Fruit fly (Drosophila melanogaster) whole organism, embryonic: Measurements from ENCODE around the gene Hsp110.

Experiments
- Bdp1 ChIP-seq: fragments of 200-800 bp; sonication (Bioruptor generic); optimal IDR thresholded peaks from 3 replicates; lab custom pipeline; 2016; ENCODE audit warnings: missing biosample characterization, missing genetic modification characterization
- CG10321 ChIP-seq: fragments of 200-800 bp; sonication (Bioruptor generic); IDR thresholded peaks from 2 replicates; pipeline ENCODE4 v1.3.6; 2022; ENCODE audit warnings: missing biosample characterization, missing genetic modification characterization
- CG10366 ChIP-seq: fragments of 200-800 bp; sonication (Bioruptor generic); IDR thresholded peaks from 2 replicates; pipeline ENCODE4 v1.3.6; 2022; ENCODE audit warnings: missing biosample characterization, missing genetic modification characterization
- CG11504 ChIP-seq: fragments of 200-800 bp; sonication (Bioruptor generic); optimal IDR thresholded peaks from 3 replicates; lab custom pipeline; 2019; ENCODE audit warnings: missing biosample characterization, mild to moderate bottlenecking, missing genetic modification characterization, moderate library complexity
- CG11695 ChIP-seq: fragments of 200-800 bp; sonication (Bioruptor generic); IDR thresholded peaks from 3 replicates; pipeline ENCODE4 v1.3.6; 2022; ENCODE audit warnings: missing biosample characterization, missing genetic modification characterization
- CG11723 ChIP-seq: fragments of 200-800 bp; sonication (Bioruptor generic); optimal IDR thresholded peaks from 2 replicates; lab custom pipeline; 2017; ENCODE audit warnings: missing biosample characterization, mild to moderate bottlenecking, missing genetic modification characterization
- CG12942 ChIP-seq: fragments of 200-800 bp; sonication (Bioruptor generic); optimal IDR thresholded peaks from 3 replicates; lab custom pipeline; 2016; ENCODE audit warnings: missing biosample characterization, missing genetic modification characterization
- CG14014 ChIP-seq: fragments of 200-800 bp; sonication (Bioruptor generic); IDR thresholded peaks from 2 replicates; pipeline ENCODE4 v1.3.6; 2022; ENCODE audit warnings: missing biosample characterization, missing genetic modification characterization
- CG14441 ChIP-seq: fragments of 200-800 bp; sonication (Bioruptor generic); IDR thresholded peaks from 2 replicates; pipeline ENCODE4 v1.3.6; 2022; ENCODE audit warnings: missing biosample characterization, missing genetic modification characterization
- CG15073 ChIP-seq: fragments of 200-800 bp; sonication (Bioruptor generic); optimal IDR thresholded peaks from 2 replicates; lab custom pipeline; 2016; ENCODE audit warnings: missing biosample characterization, missing genetic modification characterization
- CG15696 ChIP-seq: fragments of 200-800 bp; sonication (Bioruptor generic); optimal IDR thresholded peaks from 2 replicates; lab custom pipeline; 2019; ENCODE audit warnings: missing biosample characterization, mild to moderate bottlenecking, missing genetic modification characterization, moderate library complexity
- CG17186 ChIP-seq: fragments of 200-800 bp; sonication (Bioruptor generic); optimal IDR thresholded peaks from 3 replicates; lab custom pipeline; 2017; ENCODE audit warnings: missing biosample characterization, missing genetic modification reagents, missing genetic modification characterization
- CG17829 ChIP-seq: fragments of 200-800 bp; optimal IDR thresholded peaks from 2 replicates; lab custom pipeline; 2019; ENCODE audit warnings: missing biosample characterization, mild to moderate bottlenecking, missing genetic modification characterization, moderate library complexity
- CG18619 ChIP-seq: fragments of 200-800 bp; sonication (Bioruptor generic); optimal IDR thresholded peaks from 3 replicates; lab custom pipeline; 2017; ENCODE audit warnings: missing biosample characterization, mild to moderate bottlenecking, missing genetic modification characterization
- CG32532 ChIP-seq: fragments of 200-800 bp; sonication (Bioruptor generic); IDR thresholded peaks from 2 replicates; pipeline ENCODE4 v1.3.6; 2022; ENCODE audit warnings: missing biosample characterization, missing genetic modification characterization
- CG4617 ChIP-seq: fragments of 200-800 bp; sonication (Bioruptor generic); optimal IDR thresholded peaks from 3 replicates; lab custom pipeline; 2016; ENCODE audit warnings: missing biosample characterization, missing genetic modification characterization, borderline replicate concordance
- CG7745 ChIP-seq: fragments of 200-800 bp; sonication (Bioruptor generic); optimal IDR thresholded peaks from 2 replicates; lab custom pipeline; 2018; ENCODE audit warnings: missing biosample characterization, mild to moderate bottlenecking, missing genetic modification characterization, moderate library complexity
- CG7786 ChIP-seq: fragments of 200-800 bp; sonication (Bioruptor generic); optimal IDR thresholded peaks from 2 replicates; lab custom pipeline; 2016; ENCODE audit warnings: missing biosample characterization, missing genetic modification characterization
- CG7987 ChIP-seq: fragments of 200-800 bp; sonication (Bioruptor generic); optimal IDR thresholded peaks from 2 replicates; lab custom pipeline; 2018; ENCODE audit warnings: missing biosample characterization, mild to moderate bottlenecking, missing genetic modification characterization, moderate library complexity
- CG8290 ChIP-seq, 3 experiments: fragments of 200-800 bp; sonication (Bioruptor generic); optimal IDR thresholded peaks; 2 replicates each; lab custom pipeline; 2016 to 2019; ENCODE audit warnings: missing biosample characterization in 3 of 3, missing genetic modification characterization in 3 of 3, mild to moderate bottlenecking in 2 of 3, moderate library complexity in 1 of 3
- CG8765 ChIP-seq: fragments of 200-800 bp; sonication (Bioruptor generic); IDR thresholded peaks from 2 replicates; pipeline ENCODE4 v1.3.6; 2022; ENCODE audit warnings: missing biosample characterization, missing genetic modification characterization
- CG8944 ChIP-seq: fragments of 200-800 bp; sonication (Bioruptor generic); optimal IDR thresholded peaks from 3 replicates; lab custom pipeline; 2016; ENCODE audit warnings: missing biosample characterization, missing genetic modification characterization
- D19A ChIP-seq: fragments of 200-800 bp; optimal IDR thresholded peaks from 3 replicates; lab custom pipeline; 2019; ENCODE audit warnings: missing biosample characterization, mild to moderate bottlenecking, missing genetic modification characterization, moderate library complexity
- Dbx ChIP-seq: fragments of 200-800 bp; sonication (Bioruptor generic); IDR thresholded peaks from 3 replicates; pipeline ENCODE4 v1.3.6; 2022; ENCODE audit warnings: missing biosample characterization, missing genetic modification characterization
- Dp ChIP-seq: fragments of 200-800 bp; sonication (Bioruptor generic); optimal IDR thresholded peaks from 2 replicates; lab custom pipeline; 2018; ENCODE audit warnings: missing biosample characterization, mild to moderate bottlenecking, missing genetic modification characterization, moderate library complexity
- Elba2 ChIP-seq: fragments of 200-800 bp; sonication (Bioruptor generic); optimal IDR thresholded peaks from 3 replicates; lab custom pipeline; 2016; ENCODE audit warnings: missing biosample characterization, missing genetic modification characterization
- HLH54F ChIP-seq: fragments of 200-800 bp; sonication (Bioruptor generic); optimal IDR thresholded peaks from 3 replicates; lab custom pipeline; 2016; ENCODE audit warnings: missing biosample characterization, missing genetic modification characterization
- NC2α ChIP-seq: fragments of 200-800 bp; sonication (Bioruptor generic); optimal IDR thresholded peaks from 2 replicates; lab custom pipeline; 2016; ENCODE audit warnings: missing biosample characterization, missing genetic modification characterization
- NfI ChIP-seq: fragments of 200-800 bp; sonication (Bioruptor generic); optimal IDR thresholded peaks from 3 replicates; lab custom pipeline; 2018; ENCODE audit warnings: missing biosample characterization, mild to moderate bottlenecking, missing genetic modification characterization, moderate library complexity
- Pdp1 ChIP-seq, 2 experiments: fragments of 200-800 bp; sonication (Bioruptor generic); optimal IDR thresholded peaks; 3 replicates each; lab custom pipeline; 2016; ENCODE audit warnings: missing biosample characterization in 2 of 2, missing genetic modification characterization in 2 of 2, mild to moderate bottlenecking in 1 of 2, moderate library complexity in 1 of 2
- Ptx1 ChIP-seq: fragments of 200-800 bp; sonication (Bioruptor generic); IDR thresholded peaks from 2 replicates; pipeline ENCODE4 v1.3.6; 2022; ENCODE audit warnings: missing biosample characterization, missing genetic modification characterization
- Rfx ChIP-seq: fragments of 200-800 bp; sonication (Bioruptor generic); IDR thresholded peaks from 2 replicates; pipeline ENCODE4 v1.3.6; 2022; ENCODE audit warnings: missing biosample characterization, missing genetic modification characterization
- abd-A ChIP-seq: fragments of 200-800 bp; sonication (Bioruptor generic); optimal IDR thresholded peaks from 3 replicates; lab custom pipeline; 2019; ENCODE audit warnings: missing biosample characterization, mild to moderate bottlenecking, missing genetic modification characterization, moderate library complexity
- ap ChIP-seq: fragments of 200-800 bp; sonication (Bioruptor generic); IDR thresholded peaks from 2 replicates; pipeline ENCODE4 v1.3.6; 2022; ENCODE audit warnings: missing biosample characterization, missing genetic modification characterization
- az2 ChIP-seq: fragments of 200-800 bp; sonication (Bioruptor generic); optimal IDR thresholded peaks from 3 replicates; lab custom pipeline; 2016; ENCODE audit warnings: missing biosample characterization, missing genetic modification characterization
- en ChIP-seq: fragments of 200-800 bp; sonication (Bioruptor generic); optimal IDR thresholded peaks from 2 replicates; lab custom pipeline; 2016; ENCODE audit warnings: missing biosample characterization, missing genetic modification characterization
- esg ChIP-seq: fragments of 200-800 bp; sonication (Bioruptor generic); conservative IDR thresholded peaks from 2 replicates; pipeline ENCODE4 v1.3.6; 2022; ENCODE audit warnings: missing biosample characterization, missing genetic modification characterization
- gcm2 ChIP-seq: fragments of 200-800 bp; sonication (Bioruptor generic); optimal IDR thresholded peaks from 2 replicates; lab custom pipeline; 2016; ENCODE audit warnings: missing biosample characterization, missing genetic modification characterization
- ham ChIP-seq: fragments of 200-800 bp; sonication (Bioruptor generic); IDR thresholded peaks from 2 replicates; pipeline ENCODE4 v1.3.6; 2022; ENCODE audit warnings: missing biosample characterization, missing genetic modification characterization
- jigr1 ChIP-seq: fragments of 200-800 bp; sonication (Bioruptor generic); IDR thresholded peaks from 3 replicates; pipeline ENCODE4 v1.3.6; 2022; ENCODE audit warnings: missing biosample characterization, missing genetic modification characterization
- nmo ChIP-seq: fragments of 200-800 bp; sonication (Bioruptor generic); optimal IDR thresholded peaks from 2 replicates; lab custom pipeline; 2018; ENCODE audit warnings: missing biosample characterization, mild to moderate bottlenecking, missing genetic modification characterization, moderate library complexity
- nom ChIP-seq: fragments of 200-800 bp; sonication (Bioruptor generic); optimal IDR thresholded peaks from 2 replicates; lab custom pipeline; 2017; ENCODE audit warnings: missing biosample characterization, missing genetic modification characterization, mild to moderate bottlenecking, moderate library complexity, missing genetic modification reagents
- onecut ChIP-seq: fragments of 200-800 bp; sonication (Bioruptor generic); IDR thresholded peaks from 2 replicates; pipeline ENCODE4 v1.3.6; 2022; ENCODE audit warnings: missing biosample characterization, missing genetic modification characterization
- otp ChIP-seq: fragments of 200-800 bp; sonication (Bioruptor generic); IDR thresholded peaks from 3 replicates; pipeline ENCODE4, ENCODE4 v1.3.6; 2022; ENCODE audit warnings: missing biosample characterization, missing genetic modification characterization
- rib ChIP-seq: fragments of 200-800 bp; sonication (Bioruptor generic); IDR thresholded peaks from 2 replicates; pipeline ENCODE4 v1.3.6; 2022; ENCODE audit warnings: missing biosample characterization, missing genetic modification characterization
- slou ChIP-seq: fragments of 200-800 bp; sonication (Bioruptor generic); optimal IDR thresholded peaks from 3 replicates; lab custom pipeline; 2016; ENCODE audit warnings: missing biosample characterization, missing genetic modification characterization
- slp2 ChIP-seq: fragments of 200-800 bp; sonication (Bioruptor generic); optimal IDR thresholded peaks from 2 replicates; lab custom pipeline; 2016; ENCODE audit warnings: missing biosample characterization, missing genetic modification characterization
- toy ChIP-seq: fragments of 200-800 bp; sonication (Bioruptor generic); IDR thresholded peaks from 2 replicates; pipeline ENCODE4 v1.3.6; 2022; ENCODE audit warnings: missing biosample characterization, missing genetic modification characterization
- trem ChIP-seq: fragments of 200-800 bp; optimal IDR thresholded peaks from 3 replicates; lab custom pipeline; 2019; ENCODE audit warnings: missing biosample characterization, mild to moderate bottlenecking, missing genetic modification characterization, moderate library complexity
- tx ChIP-seq: fragments of 200-800 bp; sonication (Bioruptor generic); optimal IDR thresholded peaks from 2 replicates; lab custom pipeline; 2016; ENCODE audit warnings: missing biosample characterization, missing genetic modification characterization
- wdn ChIP-seq: fragments of 200-800 bp; sonication (Bioruptor generic); IDR thresholded peaks from 2 replicates; pipeline ENCODE4 v1.3.6; 2022; ENCODE audit warnings: missing biosample characterization, missing genetic modification characterization

The Hsp110 gene

dm6 chr3L:14003297-14004040, 33.4 kb upstream of the Hsp110 start (continued):
- TF ChIP-seq CG18619 (GFP tag; lab: Kevin White, UChicago) (peak; percentile 12), CG8290 (GFP tag; optimal IDR thresholded peaks at IDR 0.05; lab: Kevin White, UChicago) (no peak), CG8290 (tag; optimal IDR thresholded peaks at IDR 0.05; lab: Kevin White, UChicago) (no peak), Dp (GFP tag; lab: Kevin White, UChicago) (no peak), slou (GFP tag; lab: Kevin White, UChicago) (no peak), CG7987 (GFP tag; lab: Kevin White, UChicago) (no peak), CG15073 (GFP tag; lab: Kevin White, UChicago) (no peak), tx (GFP tag; lab: Kevin White, UChicago) (no peak), Pdp1 (GFP tag; optimal IDR thresholded peaks at IDR 0.05; lab: Kevin White, UChicago) (peak in 1 of 2 experiments; percentile 44), ap (GFP tag; lab: Robert Waterston, UW) (no peak), NfI (no peak), CG8765 (no peak), az2 (no peak), CG11504 (tag; lab: Kevin White, UChicago) (peak; percentile 6), CG4617 (GFP tag; lab: Kevin White, UChicago) (no peak), CG14441 (GFP tag; lab: Robert Waterston, UW) (no peak), Rfx (GFP tag; lab: Robert Waterston, UW) (no peak), rib (GFP tag; lab: Robert Waterston, UW) (no peak), toy (GFP tag; lab: Robert Waterston, UW) (no peak), Bdp1 (no peak), ham (GFP tag; lab: Robert Waterston, UW) (no peak), NC2α (GFP tag; lab: Kevin White, UChicago) (no peak), CG17186 (GFP tag; lab: Kevin White, UChicago) (no peak), HLH54F (no peak), gcm2 (GFP tag; lab: Kevin White, UChicago) (no peak), CG11695 (GFP tag; lab: Robert Waterston, UW) (no peak), CG11723 (GFP tag; lab: Kevin White, UChicago) (no peak), CG7786 (GFP tag; lab: Kevin White, UChicago) (no peak), nom (peak; percentile 37), wdn (GFP tag; lab: Robert Waterston, UW) (no peak), D19A (tag; lab: Kevin White, UChicago) (no peak), CG15696 (tag; lab: Kevin White, UChicago) (no peak), Dbx (no peak), trem (tag; lab: Kevin White, UChicago) (peak; percentile 65), Ptx1 (GFP tag; lab: Robert Waterston, UW) (no peak), CG32532 (GFP tag; lab: Robert Waterston, UW) (0 out of 2 replicates have a peak, but pooled peaks have one; percentile 5), onecut (no peak), CG10366 (GFP tag; lab: Robert Waterston, UW) (no peak), en (GFP tag; lab: Kevin White, UChicago) (no peak), esg (GFP tag; lab: Robert Waterston, UW) (no peak), CG7745 (no peak), CG10321 (GFP tag; lab: Robert Waterston, UW) (peak; percentile 93), abd-A (tag; lab: Kevin White, UChicago) (no peak), CG14014 (GFP tag; lab: Robert Waterston, UW) (no peak), nmo (GFP tag; lab: Kevin White, UChicago) (no peak), CG17829 (no peak), slp2 (GFP tag; lab: Kevin White, UChicago) (no peak), Elba2 (GFP tag; lab: Kevin White, UChicago) (no peak), CG8944 (GFP tag; lab: Kevin White, UChicago) (no peak), otp (GFP tag; lab: Robert Waterston, UW) (no peak), jigr1 (GFP tag; lab: Robert Waterston, UW) (no peak), CG12942 (GFP tag; lab: Kevin White, UChicago) (no peak)
